Fruit fly (Drosophila melanogaster) whole organism, prepupa: ENCODE measurements around the gene for.
A peak's percentile ranks its signal among the peaks of the same experiment; 100 is the strongest.

Experiments used
- Blimp-1 ChIP-seq: fragments of 200-800 bp; sonication (Bioruptor generic); optimal IDR thresholded peaks from 3 replicates; lab custom pipeline; 2017; ENCODE audit warnings: missing biosample characterization, missing genetic modification characterization, mild to moderate bottlenecking, moderate library complexity, missing genetic modification reagents
- CG10631 ChIP-seq: fragments of 200-800 bp; sonication (Bioruptor generic); optimal IDR thresholded peaks from 2 replicates; lab custom pipeline; 2016; ENCODE audit warnings: missing biosample characterization, missing genetic modification characterization
- CG11294 ChIP-seq: fragments of 200-800 bp; sonication (Bioruptor generic); IDR thresholded peaks from 2 replicates; pipeline ENCODE4 v1.3.6; 2022; ENCODE audit warnings: missing biosample characterization, missing genetic modification characterization
- CG11902 ChIP-seq: fragments of 200-800 bp; sonication (Bioruptor generic); optimal IDR thresholded peaks from 3 replicates; lab custom pipeline; 2016; ENCODE audit warnings: missing biosample characterization, missing genetic modification characterization
- CG15336 ChIP-seq: fragments of 200-800 bp; sonication (Bioruptor generic); IDR thresholded peaks from 2 replicates; pipeline ENCODE4 v1.3.6; 2022; ENCODE audit warnings: missing biosample characterization, missing genetic modification characterization
- CG1621 ChIP-seq: fragments of 200-800 bp; sonication (Bioruptor generic); optimal IDR thresholded peaks from 3 replicates; lab custom pipeline; 2018; ENCODE audit warnings: missing biosample characterization, mild to moderate bottlenecking, missing genetic modification characterization
- CG32006 ChIP-seq: fragments of 200-800 bp; sonication (Bioruptor generic); optimal IDR thresholded peaks from 3 replicates; lab custom pipeline; 2017; ENCODE audit warnings: missing biosample characterization, mild to moderate bottlenecking, missing genetic modification characterization
- CG34406 ChIP-seq: fragments of 200-800 bp; sonication (Bioruptor generic); optimal IDR thresholded peaks from 3 replicates; lab custom pipeline; 2016; ENCODE audit warnings: missing biosample characterization, missing genetic modification characterization
- CG3919 ChIP-seq: fragments of 200-800 bp; sonication (Bioruptor generic); optimal IDR thresholded peaks from 3 replicates; lab custom pipeline; 2016; ENCODE audit warnings: missing biosample characterization, missing genetic modification characterization
- CG4318 ChIP-seq: fragments of 200-800 bp; sonication (Bioruptor generic); optimal IDR thresholded peaks from 3 replicates; lab custom pipeline; 2017; ENCODE audit warnings: missing biosample characterization, mild to moderate bottlenecking, missing genetic modification characterization
- CG6163 ChIP-seq: fragments of 200-800 bp; sonication (Bioruptor generic); IDR thresholded peaks from 3 replicates; pipeline ENCODE4 v1.3.6; 2022; ENCODE audit warnings: missing biosample characterization, missing genetic modification characterization
- CG6276 ChIP-seq: fragments of 200-800 bp; sonication (Bioruptor generic); optimal IDR thresholded peaks from 2 replicates; lab custom pipeline; 2017; ENCODE audit warnings: missing biosample characterization, mild to moderate bottlenecking, missing genetic modification characterization
- CG6792 ChIP-seq: fragments of 200-800 bp; sonication (Bioruptor generic); optimal IDR thresholded peaks from 3 replicates; lab custom pipeline; 2016; ENCODE audit warnings: missing biosample characterization, missing genetic modification characterization
- CG6854 ChIP-seq: fragments of 200-800 bp; sonication (Bioruptor generic); optimal IDR thresholded peaks from 2 replicates; lab custom pipeline; 2017; ENCODE audit warnings: missing biosample characterization, mild to moderate bottlenecking, missing genetic modification characterization
- CG7368 ChIP-seq: fragments of 200-800 bp; sonication (Bioruptor generic); optimal IDR thresholded peaks from 3 replicates; lab custom pipeline; 2016; ENCODE audit warnings: missing biosample characterization, missing genetic modification characterization
- CG8119 ChIP-seq: fragments of 200-800 bp; sonication (Bioruptor generic); IDR thresholded peaks from 3 replicates; pipeline ENCODE4 v1.3.6; 2022; ENCODE audit warnings: missing biosample characterization, missing genetic modification characterization
- CG8319 ChIP-seq: fragments of 200-800 bp; sonication (Bioruptor generic); optimal IDR thresholded peaks from 3 replicates; lab custom pipeline; 2016; ENCODE audit warnings: missing biosample characterization, missing genetic modification characterization
- CG8632 ChIP-seq: fragments of 200-800 bp; sonication (Bioruptor generic); optimal IDR thresholded peaks from 3 replicates; lab custom pipeline; 2016; ENCODE audit warnings: missing biosample characterization, missing genetic modification characterization
- Eip75B ChIP-seq: fragments of 200-800 bp; sonication (Bioruptor generic); optimal IDR thresholded peaks from 3 replicates; lab custom pipeline; 2016; ENCODE audit warnings: missing biosample characterization, missing genetic modification characterization
- Eip93F ChIP-seq: fragments of 200-800 bp; sonication (Bioruptor generic); optimal IDR thresholded peaks from 2 replicates; lab custom pipeline; 2016; ENCODE audit warnings: missing biosample characterization, mild to moderate bottlenecking, missing genetic modification characterization
- Ets21C ChIP-seq: fragments of 200-800 bp; sonication (Bioruptor generic); optimal IDR thresholded peaks from 3 replicates; lab custom pipeline; 2016; ENCODE audit warnings: missing biosample characterization, missing genetic modification characterization
- Ets96B ChIP-seq: fragments of 200-800 bp; optimal IDR thresholded peaks from 2 replicates; lab custom pipeline; 2019; ENCODE audit warnings: missing biosample characterization, mild to moderate bottlenecking, missing genetic modification characterization, moderate library complexity
- Gug ChIP-seq: fragments of 200-800 bp; sonication (Bioruptor generic); IDR thresholded peaks from 2 replicates; pipeline ENCODE4 v1.3.6; 2022; ENCODE audit warnings: missing biosample characterization, missing genetic modification characterization
- Hr38 ChIP-seq: sonication (Bioruptor generic); optimal IDR thresholded peaks from 2 replicates; lab custom pipeline; 2016; ENCODE audit warnings: missing biosample characterization, missing genetic modification characterization
- Hr4 ChIP-seq: fragments of 200-800 bp; sonication (Bioruptor generic); optimal IDR thresholded peaks from 3 replicates; lab custom pipeline; 2016; ENCODE audit warnings: missing biosample characterization, missing genetic modification characterization
- Lpt ChIP-seq: fragments of 200-800 bp; sonication (Bioruptor generic); optimal IDR thresholded peaks from 3 replicates; lab custom pipeline; 2016; ENCODE audit warnings: missing biosample characterization, missing genetic modification characterization
- OdsH ChIP-seq: fragments of 200-800 bp; sonication (Bioruptor generic); optimal IDR thresholded peaks from 3 replicates; lab custom pipeline; 2016; ENCODE audit warnings: missing biosample characterization, missing genetic modification characterization
- Smox ChIP-seq: fragments of 200-800 bp; sonication (Bioruptor generic); optimal IDR thresholded peaks from 3 replicates; lab custom pipeline; 2016; ENCODE audit warnings: missing biosample characterization, missing genetic modification characterization
- Sox14 ChIP-seq: fragments of 200-800 bp; sonication (Bioruptor generic); optimal IDR thresholded peaks from 3 replicates; lab custom pipeline; 2016; ENCODE audit warnings: missing biosample characterization, missing genetic modification characterization
- Sox15 ChIP-seq: fragments of 200-800 bp; sonication (Bioruptor generic); optimal IDR thresholded peaks from 3 replicates; lab custom pipeline; 2016; ENCODE audit warnings: missing biosample characterization, missing genetic modification characterization
- acj6 ChIP-seq: fragments of 200-800 bp; sonication (Bioruptor generic); optimal IDR thresholded peaks from 3 replicates; lab custom pipeline; 2016; ENCODE audit warnings: missing biosample characterization, missing genetic modification characterization
- cyc ChIP-seq: fragments of 200-800 bp; sonication (Bioruptor generic); optimal IDR thresholded peaks from 3 replicates; lab custom pipeline; 2016; ENCODE audit warnings: missing biosample characterization, missing genetic modification characterization
- dac ChIP-seq: fragments of 200-800 bp; sonication (Bioruptor generic); optimal IDR thresholded peaks from 2 replicates; lab custom pipeline; 2017; ENCODE audit warnings: missing biosample characterization, mild to moderate bottlenecking, missing genetic modification characterization
- dsx ChIP-seq: fragments of 200-800 bp; optimal IDR thresholded peaks from 3 replicates; lab custom pipeline; 2019; ENCODE audit warnings: missing biosample characterization, mild to moderate bottlenecking, missing genetic modification characterization, moderate library complexity; ENCODE audit not compliant: poor library complexity, severe bottlenecking
- eg ChIP-seq: fragments of 200-800 bp; sonication (Bioruptor generic); IDR thresholded peaks from 3 replicates; pipeline ENCODE4 v1.3.6; 2022; ENCODE audit warnings: missing biosample characterization, missing genetic modification characterization
- esn ChIP-seq: fragments of 200-800 bp; sonication (Bioruptor generic); optimal IDR thresholded peaks from 2 replicates; lab custom pipeline; 2016; ENCODE audit warnings: missing biosample characterization, mild to moderate bottlenecking, missing genetic modification characterization, moderate library complexity
- fd59A ChIP-seq: fragments of 200-800 bp; sonication (Bioruptor generic); optimal IDR thresholded peaks from 2 replicates; lab custom pipeline; 2017; ENCODE audit warnings: missing biosample characterization, mild to moderate bottlenecking, missing genetic modification characterization, missing genetic modification reagents
- fd85E ChIP-seq: fragments of 200-800 bp; sonication (Bioruptor generic); optimal IDR thresholded peaks from 3 replicates; lab custom pipeline; 2016; ENCODE audit warnings: missing biosample characterization, missing genetic modification characterization
- lz ChIP-seq: fragments of 200-800 bp; sonication (Bioruptor generic); optimal IDR thresholded peaks from 3 replicates; lab custom pipeline; 2016; ENCODE audit warnings: missing biosample characterization, missing genetic modification characterization
- net ChIP-seq: fragments of 200-800 bp; sonication (Bioruptor generic); optimal IDR thresholded peaks from 3 replicates; lab custom pipeline; 2016; ENCODE audit warnings: missing biosample characterization, missing genetic modification characterization
- spab ChIP-seq: fragments of 200-800 bp; sonication (Bioruptor generic); optimal IDR thresholded peaks from 2 replicates; lab custom pipeline; 2017; ENCODE audit warnings: missing biosample characterization, mild to moderate bottlenecking, missing genetic modification characterization, missing genetic modification reagents
- topi ChIP-seq: fragments of 200-800 bp; sonication (Bioruptor generic); optimal IDR thresholded peaks from 3 replicates; lab custom pipeline; 2016; ENCODE audit warnings: missing biosample characterization, missing genetic modification characterization
- vri ChIP-seq: fragments of 200-800 bp; sonication (Bioruptor generic); optimal IDR thresholded peaks from 3 replicates; lab custom pipeline; 2016; ENCODE audit warnings: missing biosample characterization, mild to moderate bottlenecking, missing genetic modification characterization

Gene for

DNA sequence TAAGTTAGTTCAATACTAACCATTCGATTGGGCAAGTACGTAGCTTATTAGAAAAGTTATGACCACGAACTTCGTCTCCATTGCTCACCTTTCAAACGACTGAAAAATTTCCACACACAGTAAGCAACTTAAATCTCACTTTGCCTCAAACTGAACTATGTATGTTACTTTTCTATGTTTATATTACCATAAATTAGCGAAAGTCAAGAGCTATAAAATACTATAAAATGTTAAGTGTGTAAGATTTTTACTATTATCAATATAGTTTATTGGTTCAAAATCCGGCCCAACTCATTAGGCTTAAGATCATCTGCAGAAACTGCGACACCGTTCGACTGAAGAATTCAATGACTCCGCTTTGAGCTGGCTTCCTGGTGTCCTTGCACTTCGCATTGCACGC is 11.7 kb upstream of the for start, which contains the start of gene Sfp24Ba:
Sfp24Ba (minus strand) TSS at position 101 of the 400 bp plus-strand sequence.
- no peak for TF ChIP-seq CG6792 (GFP tag; lab: Kevin White, UChicago)
- no peak for TF ChIP-seq CG7368 (GFP tag; lab: Kevin White, UChicago)
- TF ChIP-seq Eip93F (GFP tag; lab: Kevin White, UChicago): no peak
- TF ChIP-seq Sox15 (GFP tag; lab: Kevin White, UChicago): no peak
- no peak for TF ChIP-seq net
- TF ChIP-seq Sox14 (GFP tag; lab: Kevin White, UChicago): no peak
- TF ChIP-seq Blimp-1 (GFP tag; lab: Kevin White, UChicago): no peak
- no peak for TF ChIP-seq dac
- TF ChIP-seq CG6854 (GFP tag; lab: Kevin White, UChicago): no peak
- no peak for TF ChIP-seq CG8119 (GFP tag; lab: Robert Waterston, UW)
- no peak for TF ChIP-seq CG15336 (GFP tag; lab: Robert Waterston, UW)
- TF ChIP-seq Smox (GFP tag; lab: Kevin White, UChicago): no peak

DNA sequence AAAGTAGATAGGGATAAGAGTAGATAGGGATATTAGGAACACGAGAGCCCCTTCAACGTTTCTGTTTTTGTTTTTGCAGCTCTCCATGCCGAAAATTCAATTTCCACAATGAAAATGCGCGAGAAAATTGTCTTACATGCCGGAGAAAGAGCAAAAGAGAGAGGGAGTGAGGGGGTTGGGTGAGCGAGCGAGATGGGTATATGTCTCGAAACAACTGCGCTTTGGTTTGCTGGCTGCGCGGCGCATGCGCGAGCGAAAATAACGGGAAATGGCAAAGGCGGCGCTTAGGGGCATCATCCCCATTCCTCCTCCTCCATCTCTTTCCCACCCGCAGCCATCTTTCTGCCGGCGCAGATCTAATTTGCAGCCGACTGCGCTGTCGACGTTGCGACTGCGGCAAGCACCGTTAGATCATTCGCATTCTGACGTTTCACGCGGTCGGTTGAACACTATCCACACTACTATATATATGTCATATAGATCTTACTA is 5.6 kb upstream of the for start, which contains the start of gene Drgx:
Drgx (plus strand) TSS at position 439 of the 489 bp plus-strand sequence.
- TF ChIP-seq CG11294 (GFP tag; lab: Robert Waterston, UW) (no peak), eg (no peak), esn (GFP tag; lab: Kevin White, UChicago) (no peak), Ets96B (tag; lab: Kevin White, UChicago) (no peak), CG10631 (no peak), CG6163 (GFP tag; lab: Robert Waterston, UW) (0 out of 3 replicates have a peak, but pooled peaks have one; percentile 11)

DNA sequence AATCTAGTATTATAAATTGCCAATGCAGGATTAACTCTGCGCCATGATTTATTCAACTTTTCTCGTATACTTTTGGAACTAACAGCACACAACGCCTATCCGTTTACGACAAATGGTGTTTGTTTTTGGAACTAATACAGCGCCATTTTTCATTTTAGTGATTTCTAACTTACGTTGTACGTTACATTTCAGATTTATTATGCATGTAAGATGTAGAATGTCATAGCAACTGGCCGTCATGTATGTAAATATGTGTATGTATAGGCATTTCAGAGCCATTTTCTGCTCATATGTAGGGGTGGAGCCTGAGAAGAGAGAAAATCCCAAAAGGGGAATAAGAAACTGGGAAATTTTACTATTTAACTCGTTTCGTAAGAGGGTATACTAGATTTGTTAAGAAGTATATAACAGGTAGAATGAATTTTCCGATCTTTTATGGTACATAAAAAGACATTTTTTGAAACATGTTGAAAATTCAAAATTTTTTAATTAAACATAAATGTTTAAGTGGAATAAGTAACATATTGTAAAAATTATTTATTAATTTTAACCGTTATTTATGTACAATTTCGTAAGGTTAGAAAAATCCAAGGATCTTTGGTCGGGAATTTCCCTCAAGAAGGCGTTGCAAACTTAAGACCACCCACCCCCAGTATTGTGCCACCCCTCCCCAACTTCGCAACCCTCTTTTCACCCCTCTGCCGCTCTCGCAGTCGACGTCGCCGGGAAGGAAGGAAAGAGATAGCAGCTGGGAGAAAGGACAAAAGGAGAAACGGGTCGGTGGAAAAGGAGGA is 793 bp upstream of the for start:
- TF ChIP-seq CG6276 (GFP tag; lab: Kevin White, UChicago): no peak
- peak; percentile 62 for TF ChIP-seq CG32006 (GFP tag; lab: Kevin White, UChicago)
- no peak for TF ChIP-seq dac
- peak; percentile 68 for TF ChIP-seq eg
- TF ChIP-seq CG8319 (GFP tag; lab: Kevin White, UChicago): no peak
- peak; percentile 0 for TF ChIP-seq CG4318 (GFP tag; lab: Kevin White, UChicago)
- peak; percentile 50 for TF ChIP-seq cyc
- peak; percentile 32 for TF ChIP-seq CG10631
- TF ChIP-seq Smox (GFP tag; lab: Kevin White, UChicago): no peak
- TF ChIP-seq fd85E (GFP tag; lab: Kevin White, UChicago): no peak
- no peak for TF ChIP-seq CG6792 (GFP tag; lab: Kevin White, UChicago)
- TF ChIP-seq CG7368 (GFP tag; lab: Kevin White, UChicago): no peak
- no peak for TF ChIP-seq CG1621 (tag; lab: Kevin White, UChicago)
- TF ChIP-seq Eip75B (GFP tag; lab: Kevin White, UChicago): no peak
- TF ChIP-seq CG3919 (GFP tag; lab: Kevin White, UChicago): peak; percentile 19
- peak; percentile 3 for TF ChIP-seq spab (GFP tag; lab: Kevin White, UChicago)
- peak; percentile 33 for TF ChIP-seq Hr4
- no peak for TF ChIP-seq Blimp-1 (GFP tag; lab: Kevin White, UChicago)
- TF ChIP-seq Gug (GFP tag; lab: Robert Waterston, UW): 0 out of 2 replicates have a peak, but pooled peaks have one; percentile 8
- TF ChIP-seq CG15336 (GFP tag; lab: Robert Waterston, UW): peak; percentile 60
- no peak for TF ChIP-seq CG11902 (GFP tag; lab: Kevin White, UChicago)
- no peak for TF ChIP-seq net
- no peak for TF ChIP-seq dsx (GFP tag; lab: Kevin White, UChicago)
- no peak for TF ChIP-seq CG34406 (GFP tag; lab: Kevin White, UChicago)
- TF ChIP-seq lz (GFP tag; lab: Kevin White, UChicago): peak; percentile 34
- TF ChIP-seq CG6163 (GFP tag; lab: Robert Waterston, UW): 0 out of 3 replicates have a peak, but pooled peaks have one; percentile 17
- TF ChIP-seq CG11294 (GFP tag; lab: Robert Waterston, UW): no peak
- no peak for TF ChIP-seq fd59A (GFP tag; lab: Kevin White, UChicago)
- no peak for TF ChIP-seq Hr38 (GFP tag; lab: Kevin White, UChicago)
- no peak for TF ChIP-seq Sox14 (GFP tag; lab: Kevin White, UChicago)
- TF ChIP-seq CG6854 (GFP tag; lab: Kevin White, UChicago): no peak
- no peak for TF ChIP-seq CG8632 (GFP tag; lab: Kevin White, UChicago)
- peak; percentile 16 for TF ChIP-seq acj6 (GFP tag; lab: Kevin White, UChicago)
- no peak for TF ChIP-seq vri (GFP tag; lab: Kevin White, UChicago)
- TF ChIP-seq Sox15 (GFP tag; lab: Kevin White, UChicago): no peak
- TF ChIP-seq topi (GFP tag; lab: Kevin White, UChicago): peak; percentile 18
- TF ChIP-seq Lpt: peak; percentile 8
- TF ChIP-seq OdsH (GFP tag; lab: Kevin White, UChicago): peak; percentile 18
- peak; percentile 75 for TF ChIP-seq CG8119 (GFP tag; lab: Robert Waterston, UW)
- peak; percentile 1 for TF ChIP-seq Ets21C
